Worm (Caenorhabditis elegans) whole organism, young adult: ENCODE measurements around the gene sdz-15.

ENCODE experiments used
- F55B11.4 ChIP-seq: sonication (generic microtip); optimal IDR thresholded peaks from 2 replicates; lab custom pipeline; 2016; ENCODE audit warnings: missing compliant biosample characterization, missing genetic modification characterization, borderline replicate concordance; ENCODE audit not compliant: insufficient read depth
- K11D2.4 ChIP-seq: fragments of 200-800 bp; sonication (Bioruptor generic); IDR thresholded peaks from 2 replicates; pipeline ENCODE4 v1.3.6; 2022; ENCODE audit warnings: missing genetic modification reagents, missing genetic modification characterization, missing compliant biosample characterization
- attf-5 ChIP-seq: fragments of 200-800 bp; sonication (Bioruptor generic); optimal IDR thresholded peaks from 2 replicates; lab custom pipeline; 2018; ENCODE audit warnings: mild to moderate bottlenecking, missing genetic modification characterization, missing compliant biosample characterization
- ceh-40 ChIP-seq: fragments of 200-800 bp; sonication (Bioruptor generic); IDR thresholded peaks from 2 replicates; pipeline ENCODE4 v1.3.6; 2022; ENCODE audit warnings: missing genetic modification characterization, missing compliant biosample characterization
- ceh-79 ChIP-seq: sonication (generic microtip); optimal IDR thresholded peaks from 2 replicates; lab custom pipeline; 2017; ENCODE audit warnings: mild to moderate bottlenecking, missing genetic modification characterization, missing compliant biosample characterization
- ets-4 ChIP-seq: fragments of 200-800 bp; sonication (Bioruptor generic); optimal IDR thresholded peaks from 2 replicates; lab custom pipeline; 2018; ENCODE audit warnings: mild to moderate bottlenecking, missing genetic modification characterization, missing compliant biosample characterization
- lin-26 ChIP-seq: fragments of 200-800 bp; sonication (Bioruptor generic); IDR thresholded peaks from 2 replicates; pipeline ENCODE4 v1.3.6; 2022; ENCODE audit warnings: missing genetic modification reagents, missing genetic modification characterization, missing compliant biosample characterization
- nfya-1 ChIP-seq: sonication (generic microtip); optimal IDR thresholded peaks from 2 replicates; lab custom pipeline; 2017; ENCODE audit warnings: antibody characterized with exemption, missing compliant biosample characterization, missing genetic modification characterization, borderline replicate concordance; ENCODE audit not compliant: insufficient read depth
- repo-1 ChIP-seq: sonication (generic microtip); optimal IDR thresholded peaks from 2 replicates; lab custom pipeline; 2017; ENCODE audit warnings: mild to moderate bottlenecking, missing genetic modification characterization, missing compliant biosample characterization
- sdz-38 ChIP-seq: sonication (generic microtip); optimal IDR thresholded peaks from 2 replicates; lab custom pipeline; 2016; ENCODE audit warnings: missing genotype, missing genetic modification characterization, missing compliant biosample characterization
- ztf-18 ChIP-seq: sonication (generic microtip); optimal IDR thresholded peaks from 2 replicates; lab custom pipeline; 2016; ENCODE audit warnings: missing genotype, mild to moderate bottlenecking, missing genetic modification characterization, missing compliant biosample characterization

- no peak for TF ChIP-seq ets-4 (GFP tag; lab: Kevin White, UChicago)
- no peak for TF ChIP-seq attf-5 (GFP tag; lab: Kevin White, UChicago)
- TF ChIP-seq ceh-79: no peak
- TF ChIP-seq nfya-1 (tag; lab: Kevin White, UChicago): no peak
- no peak for TF ChIP-seq sdz-38 (tag; lab: Kevin White, UChicago)
- TF ChIP-seq ztf-18 (tag; lab: Kevin White, UChicago): no peak
- TF ChIP-seq lin-26 (GFP tag; lab: Robert Waterston, UW): no peak
- TF ChIP-seq F55B11.4 (tag; lab: Kevin White, UChicago): no peak
- TF ChIP-seq repo-1: no peak
- TF ChIP-seq ceh-40: no peak
- no peak for TF ChIP-seq K11D2.4 (GFP tag; lab: Robert Waterston, UW)
Observed at ce11 chrIII:6459820-6460219, 38.5 kb upstream of the sdz-15 start, which contains the start of gene algn-1.
